Fruit fly (Drosophila melanogaster): ENCODE results near the gene kipf.
A peak's percentile ranks its signal among the peaks of the same experiment; 100 is the strongest.

The kipf gene

dm6 chr3R:7892246-7893000 is 21.2 kb upstream of the kipf start (continued):
- TF ChIP-seq CG8290 (GFP tag; optimal IDR thresholded peaks at IDR 0.05) (no peak), CG8290 (tag; optimal IDR thresholded peaks at IDR 0.05) (peak; percentile 29 to 52), NFAT (GFP tag; IDR thresholded peaks at IDR 0.05) (peak; percentile 72), CG4730 (GFP tag; IDR thresholded peaks at IDR 0.05) (peak; percentile 9; the same call in 1 of the 2 replicates), CG8944 (GFP tag; optimal IDR thresholded peaks at IDR 0.05) (no peak), zen (tag; optimal IDR thresholded peaks at IDR 0.05) (no peak), CG10321 (GFP tag; IDR thresholded peaks at IDR 0.05) (no peak), hbn (GFP tag; IDR thresholded peaks at IDR 0.05; ENCODE audit: partially characterized antibody) (no peak), ranshi (GFP tag; IDR thresholded peaks at IDR 0.05) (no peak; the same call in 1 of the 2 replicates), CG8359 (GFP tag; optimal IDR thresholded peaks at IDR 0.05; ENCODE audit: borderline replicate concordance) (no peak), ac (GFP tag; optimal IDR thresholded peaks at IDR 0.05) (no peak), CG2120 (GFP tag; optimal IDR thresholded peaks at IDR 0.05) (peak; percentile 56), CG13424 (tag; optimal IDR thresholded peaks at IDR 0.05) (peak; percentile 1), CG4707 (GFP tag; optimal IDR thresholded peaks at IDR 0.05) (no peak), corto (GFP tag; optimal IDR thresholded peaks at IDR 0.05) (no peak), Doc3 (GFP tag; IDR thresholded peaks at IDR 0.05; ENCODE audit: partially characterized antibody) (no peak), CG11504 (tag; optimal IDR thresholded peaks at IDR 0.05) (peak; percentile 75), Jarid2 (GFP tag; optimal IDR thresholded peaks at IDR 0.05) (no peak), scrt (GFP tag; optimal IDR thresholded peaks at IDR 0.05) (peak; percentile 22), kah (GFP tag; optimal IDR thresholded peaks at IDR 0.05) (no peak), ssp (GFP tag; IDR thresholded peaks at IDR 0.05) (no peak), tap (tag; optimal IDR thresholded peaks at IDR 0.05) (peak; percentile 56), Bteb2 (GFP tag; optimal IDR thresholded peaks at IDR 0.05) (no peak), bowl (GFP tag; IDR thresholded peaks at IDR 0.05) (no peak), Hsf (GFP tag; optimal IDR thresholded peaks at IDR 0.05) (no peak), pfk (GFP tag; optimal IDR thresholded peaks at IDR 0.05) (no peak), gem (tag; optimal IDR thresholded peaks at IDR 0.05) (peak; percentile 54), Fer3 (tag; optimal IDR thresholded peaks at IDR 0.05) (peak; percentile 37), Dp (GFP tag; optimal IDR thresholded peaks at IDR 0.05) (no peak), CG6689 (GFP tag; IDR thresholded peaks at IDR 0.05) (no peak; the same call in 1 of the 2 replicates), esg (GFP tag; conservative IDR thresholded peaks at IDR 0.05) (peak; percentile 15; the same call in 1 of the 2 replicates), CG3847 (GFP tag; IDR thresholded peaks at IDR 0.05) (no peak), Vsx1 (GFP tag; optimal IDR thresholded peaks at IDR 0.05) (peak; percentile 38), sug (tag; optimal IDR thresholded peaks at IDR 0.05) (no peak), mld (GFP tag; IDR thresholded peaks at IDR 0.05; ENCODE audit: partially characterized antibody) (no peak), prd (optimal IDR thresholded peaks at IDR 0.05) (no peak), prd (GFP tag; IDR thresholded peaks at IDR 0.05) (peak; percentile 61), fd64A (GFP tag; optimal IDR thresholded peaks at IDR 0.05) (no peak), jing (GFP tag; optimal IDR thresholded peaks at IDR 0.05) (no peak), CG6683 (GFP tag; optimal IDR thresholded peaks at IDR 0.05) (peak; percentile 32), Antp (GFP tag; optimal IDR thresholded peaks at IDR 0.05) (no peak), Dek (tag; optimal IDR thresholded peaks at IDR 0.05) (no peak), Chrac-16 (GFP tag; optimal IDR thresholded peaks at IDR 0.05) (no peak), Side (GFP tag; optimal IDR thresholded peaks at IDR 0.05) (no peak), toy (GFP tag; IDR thresholded peaks at IDR 0.05) (no peak), CG13123 (GFP tag; optimal IDR thresholded peaks at IDR 0.05) (no peak), CG15514 (GFP tag; optimal IDR thresholded peaks at IDR 0.05) (peak; percentile 29), CG1603 (tag; optimal IDR thresholded peaks at IDR 0.05) (peak; percentile 23), CG7786 (GFP tag; optimal IDR thresholded peaks at IDR 0.05) (no peak), CG11695 (GFP tag; IDR thresholded peaks at IDR 0.05) (no peak)
